Fruit fly (Drosophila melanogaster): Measurements from ENCODE around the gene CG4935.
A peak's percentile ranks its signal among the peaks of the same experiment; 100 is the strongest.

CG4935 gene

DNA sequence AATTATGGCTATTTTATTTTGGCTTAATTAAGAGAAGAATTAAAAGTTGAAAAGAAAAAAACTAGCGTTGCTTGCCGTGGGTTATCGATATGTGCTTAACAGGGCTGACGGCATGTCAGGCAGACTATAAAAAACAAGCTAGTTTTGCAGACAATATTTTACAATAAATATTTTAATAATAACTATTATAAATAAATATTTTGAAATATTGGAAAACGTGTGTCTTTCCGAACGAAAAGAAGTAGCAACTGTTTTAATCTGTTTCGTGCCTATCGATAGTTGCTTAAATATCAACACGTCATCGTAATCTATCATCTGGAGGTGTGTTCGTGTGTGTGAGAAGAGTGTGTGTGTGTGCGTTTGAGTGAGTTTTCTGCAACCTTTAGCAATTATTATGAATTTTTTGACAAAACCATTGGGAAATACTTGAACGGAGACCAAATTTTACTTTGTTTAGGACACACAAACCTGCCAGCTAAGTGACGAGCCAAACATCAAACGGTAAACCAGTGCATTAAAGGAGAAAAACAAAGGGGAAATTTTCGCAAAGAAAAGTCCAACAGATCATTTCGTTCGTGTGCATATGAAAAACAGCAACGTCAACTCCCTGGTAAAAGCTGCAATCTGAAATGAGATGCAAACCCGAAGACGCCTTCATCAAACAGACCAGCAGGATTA is 45.2 kb downstream of the CG4935 start, which contains the start of the genes CG5861 and Syx5 (continued):
- peak; percentile 38 for TF ChIP-seq CG12299 (tag; optimal IDR thresholded peaks at IDR 0.05)
- TF ChIP-seq unpg (GFP tag; optimal IDR thresholded peaks at IDR 0.05): peak; percentile 64
- no peak for TF ChIP-seq en (GFP tag; optimal IDR thresholded peaks at IDR 0.05)
- no peak for TF ChIP-seq Sox102F (GFP tag; optimal IDR thresholded peaks at IDR 0.05)
- TF ChIP-seq CG12659 (GFP tag; optimal IDR thresholded peaks at IDR 0.05): peak; percentile 81
- peak; percentile 54 for TF ChIP-seq twi (tag; optimal IDR thresholded peaks at IDR 0.05)
- peak; percentile 93 for TF ChIP-seq CG17359 (tag; optimal IDR thresholded peaks at IDR 0.05)
- TF ChIP-seq repo (GFP tag; optimal IDR thresholded peaks at IDR 0.05): no peak
- TF ChIP-seq wor (GFP tag; IDR thresholded peaks at IDR 0.05): no peak
- no peak for TF ChIP-seq CG10959 (GFP tag; IDR thresholded peaks at IDR 0.05)
- TF ChIP-seq CG2116 (GFP tag; optimal IDR thresholded peaks at IDR 0.05): peak; percentile 99
- TF ChIP-seq onecut (GFP tag; IDR thresholded peaks at IDR 0.05): no peak
- no peak for TF ChIP-seq pros (GFP tag; optimal IDR thresholded peaks at IDR 0.05)
- peak; percentile 18 for TF ChIP-seq CG2202 (tag; optimal IDR thresholded peaks at IDR 0.05)
- peak; percentile 89 for TF ChIP-seq grn (GFP tag; optimal IDR thresholded peaks at IDR 0.05)
- TF ChIP-seq Bgb (GFP tag; IDR thresholded peaks at IDR 0.05; ENCODE audit: partially characterized antibody): peak; percentile 83
- no peak for TF ChIP-seq Usf (GFP tag; optimal IDR thresholded peaks at IDR 0.05)
- TF ChIP-seq Mad (GFP tag; optimal IDR thresholded peaks at IDR 0.05): peak; percentile 5
- TF ChIP-seq gsb (GFP tag; IDR thresholded peaks at IDR 0.05): no peak
- peak; percentile 88 for TF ChIP-seq CG9932 (GFP tag; IDR thresholded peaks at IDR 0.05)
- TF ChIP-seq sisA (GFP tag; IDR thresholded peaks at IDR 0.05): peak; percentile 46
- TF ChIP-seq vvl (GFP tag; IDR thresholded peaks at IDR 0.05): peak; percentile 63
- TF ChIP-seq Poxn (GFP tag; IDR thresholded peaks at IDR 0.05): no peak
- TF ChIP-seq Jarid2 (GFP tag; optimal IDR thresholded peaks at IDR 0.05): no peak
- TF ChIP-seq sna (GFP tag; IDR thresholded peaks at IDR 0.05; ENCODE audit: partially characterized antibody): peak; percentile 95
- TF ChIP-seq pan (optimal IDR thresholded peaks at IDR 0.05): no peak
- TF ChIP-seq pan (GFP tag; optimal IDR thresholded peaks at IDR 0.05 in 1 of 2, IDR thresholded peaks at IDR 0.05 in 1 of 2): peak in 1 of 2 experiments; percentile 50
- peak; percentile 75 for TF ChIP-seq Dref (GFP tag; IDR thresholded peaks at IDR 0.05)
- no peak for TF ChIP-seq CG1024 (GFP tag; IDR thresholded peaks at IDR 0.05)
- no peak for TF ChIP-seq CG12071 (GFP tag; optimal IDR thresholded peaks at IDR 0.05)
- peak; percentile 22 for TF ChIP-seq CG17912 (GFP tag; optimal IDR thresholded peaks at IDR 0.05)
- TF ChIP-seq Oli (tag; optimal IDR thresholded peaks at IDR 0.05): no peak
- TF ChIP-seq CG32767 (GFP tag; IDR thresholded peaks at IDR 0.05): no peak
- no peak for TF ChIP-seq ftz-f1 (GFP tag; optimal IDR thresholded peaks at IDR 0.05)
- no peak for TF ChIP-seq CG12219 (GFP tag; optimal IDR thresholded peaks at IDR 0.05)
- TF ChIP-seq tap (tag; optimal IDR thresholded peaks at IDR 0.05): peak; percentile 57
- TF ChIP-seq MESR4 (GFP tag; optimal IDR thresholded peaks at IDR 0.05): peak; percentile 66
- TF ChIP-seq Sox100B (GFP tag; optimal IDR thresholded peaks at IDR 0.05): peak; percentile 53
- TF ChIP-seq CG11456 (GFP tag; IDR thresholded peaks at IDR 0.05): peak; percentile 70; the same call in 2 of the 3 replicates
- peak; percentile 67 for TF ChIP-seq CG30403 (GFP tag; optimal IDR thresholded peaks at IDR 0.05)
- TF ChIP-seq CG8924 (tag; optimal IDR thresholded peaks at IDR 0.05): peak; percentile 79
- TF ChIP-seq CG10274 (GFP tag; optimal IDR thresholded peaks at IDR 0.05): no peak
- no peak for TF ChIP-seq CG7839 (tag; optimal IDR thresholded peaks at IDR 0.05)
- no peak for TF ChIP-seq corto (GFP tag; optimal IDR thresholded peaks at IDR 0.05)
- no peak for TF ChIP-seq Tbp (GFP tag; optimal IDR thresholded peaks at IDR 0.05)
- TF ChIP-seq Eip74EF (GFP tag; optimal IDR thresholded peaks at IDR 0.05): peak in 1 of 2 experiments; percentile 0
- no peak for TF ChIP-seq aop (GFP tag; IDR thresholded peaks at IDR 0.05)
- peak; percentile 92 for TF ChIP-seq CG34224 (GFP tag; IDR thresholded peaks at IDR 0.05; ENCODE audit: partially characterized antibody)
- TF ChIP-seq vfl (GFP tag; optimal IDR thresholded peaks at IDR 0.05): no peak
- peak; percentile 17; the same call in 1 of the 3 replicates for TF ChIP-seq CG14050 (GFP tag; IDR thresholded peaks at IDR 0.05)
